Worm (Caenorhabditis elegans) whole organism, early embryonic: ENCODE results near the gene C16C8.21.
"Not testable (repeated sequence)": the region's sequence is repeated elsewhere in the genome, so short reads cannot be mapped to it uniquely, and the experiment has no call there.

Experiments used
- B0310.2 ChIP-seq: sonication (generic microtip); optimal IDR thresholded peaks from 2 replicates; lab custom pipeline; 2016; ENCODE audit warnings: mild to moderate bottlenecking, missing genetic modification characterization, missing compliant biosample characterization
- F13C5.2 ChIP-seq: sonication (generic microtip); optimal IDR thresholded peaks from 2 replicates; lab custom pipeline; 2017; ENCODE audit warnings: mild to moderate bottlenecking, missing genetic modification characterization, inconsistent platforms, missing compliant biosample characterization
- aly-1 ChIP-seq: sonication (generic microtip); optimal IDR thresholded peaks from 2 replicates; lab custom pipeline; 2016; ENCODE audit warnings: missing genetic modification characterization, missing compliant biosample characterization
- ama-1 ChIP-seq: fragments of 150-350 bp; optimal IDR thresholded peaks from 2 replicates; lab custom pipeline; 2014
- ceh-13 ChIP-seq: fragments of 200-800 bp; sonication (Bioruptor generic); optimal IDR thresholded peaks from 2 replicates; lab custom pipeline; 2018; ENCODE audit warnings: mild to moderate bottlenecking, missing genetic modification characterization, missing compliant biosample characterization
- ceh-36 ChIP-seq: sonication (generic microtip); optimal IDR thresholded peaks from 2 replicates; lab custom pipeline; 2016; ENCODE audit warnings: missing genetic modification characterization, inconsistent platforms, missing compliant biosample characterization
- ets-7 ChIP-seq: sonication (generic microtip); optimal IDR thresholded peaks from 2 replicates; lab custom pipeline; 2016; ENCODE audit warnings: missing genotype, missing genetic modification characterization, missing compliant biosample characterization
- flt-1 ChIP-seq: fragments of 200-800 bp; sonication (Bioruptor generic); IDR thresholded peaks from 2 replicates; pipeline ENCODE4 v1.3.6; 2022; ENCODE audit warnings: missing genetic modification characterization, missing compliant biosample characterization
- hmg-4 ChIP-seq: fragments of 200-800 bp; sonication (Bioruptor generic); optimal IDR thresholded peaks from 2 replicates; lab custom pipeline; 2018; ENCODE audit warnings: mild to moderate bottlenecking, missing genetic modification characterization, missing compliant biosample characterization
- hnd-1 ChIP-seq: sonication (generic microtip); optimal IDR thresholded peaks from 2 replicates; lab custom pipeline; 2016; ENCODE audit warnings: missing genetic modification characterization, missing compliant biosample characterization
- scrt-1 ChIP-seq: fragments of 200-800 bp; sonication (Bioruptor generic); IDR thresholded peaks from 2 replicates; pipeline ENCODE4 v1.3.6; 2022; ENCODE audit warnings: missing genetic modification characterization, missing compliant biosample characterization
- sea-1 ChIP-seq: fragments of 200-800 bp; sonication (Bioruptor generic); conservative IDR thresholded peaks from 2 replicates; pipeline ENCODE4 v1.3.6; 2022; ENCODE audit warnings: missing genetic modification characterization, missing compliant biosample characterization
- tbx-11 ChIP-seq: fragments of 200-800 bp; sonication (Bioruptor generic); IDR thresholded peaks from 2 replicates; pipeline ENCODE4 v1.3.6; 2022; ENCODE audit warnings: missing genetic modification characterization, missing compliant biosample characterization
- tra-4 ChIP-seq: sonication (generic microtip); optimal IDR thresholded peaks from 2 replicates; lab custom pipeline; 2017; ENCODE audit warnings: missing genetic modification characterization, missing compliant biosample characterization

DNA sequence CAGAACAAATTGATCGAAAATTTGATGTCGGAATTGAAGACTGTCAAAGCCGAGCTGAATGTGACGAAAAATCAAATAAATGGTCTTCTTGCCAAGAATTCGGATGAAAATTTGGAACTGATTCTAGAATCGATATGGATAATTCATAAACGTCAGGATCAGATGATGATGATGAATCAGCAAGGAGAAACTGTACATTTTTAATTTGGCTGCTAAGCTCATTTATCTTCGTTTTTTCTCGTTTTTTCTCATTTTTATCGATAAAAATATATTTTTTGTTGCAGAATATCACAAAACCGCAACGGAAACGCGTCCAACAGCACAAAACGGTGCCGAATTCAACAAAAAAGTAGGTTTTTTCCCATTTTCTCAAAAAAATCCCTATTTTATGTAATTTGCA, 1.5 kb downstream of the C16C8.21 start, which contains the start of gene C16C8.14:
- not testable (repeated sequence) for TF ChIP-seq tbx-11; ceh-13 (GFP tag; lab: Kevin White, UChicago); ama-1 (lab: Kevin White, UChicago); ets-7 (tag; lab: Kevin White, UChicago); sea-1 (GFP tag; lab: Robert Waterston, UW); flt-1 (GFP tag; lab: Robert Waterston, UW); B0310.2 (tag; lab: Kevin White, UChicago); F13C5.2 (tag; lab: Kevin White, UChicago); scrt-1 (GFP tag; lab: Robert Waterston, UW); hnd-1 (tag; lab: Kevin White, UChicago); hmg-4 (GFP tag; lab: Kevin White, UChicago); aly-1 (tag; lab: Kevin White, UChicago); ceh-36 (tag; lab: Kevin White, UChicago); tra-4 (tag; lab: Kevin White, UChicago)
